Worm (Caenorhabditis elegans) whole organism, L1 larva: ENCODE results near the gene cyl-1.

Source experiments
- F16B12.6 ChIP-seq: fragments of 150-350 bp; optimal IDR thresholded peaks from 2 replicates; lab custom pipeline; 2014; ENCODE audit warnings: missing biosample characterization, missing genetic modification characterization
- blmp-1 ChIP-seq: fragments of 150-350 bp; optimal IDR thresholded peaks from 2 replicates; lab custom pipeline; 2014; ENCODE audit warnings: missing biosample characterization, missing genetic modification characterization
- ceh-88 ChIP-seq: fragments of 200-800 bp; sonication (Bioruptor generic); IDR thresholded peaks from 2 replicates; pipeline ENCODE4 v1.3.6; 2022; ENCODE audit warnings: missing genetic modification characterization, missing compliant biosample characterization
- ceh-90 ChIP-seq: sonication (generic microtip); optimal IDR thresholded peaks from 2 replicates; lab custom pipeline; 2016; ENCODE audit warnings: missing genetic modification characterization, missing compliant biosample characterization
- ces-1 ChIP-seq: fragments of 150-350 bp; optimal IDR thresholded peaks from 2 replicates; lab custom pipeline; 2014; ENCODE audit warnings: missing biosample characterization, missing genetic modification reagents, missing genetic modification characterization
- efl-1 ChIP-seq, 4 experiments: fragments of 150-350 bp; optimal IDR thresholded peaks in 3 of 4; peaks in 1 of 4; 1 replicate in 1 of 4; 2 replicates in 3 of 4; lab custom pipeline; 2014; ENCODE audit warnings: missing biosample characterization in 2 of 4, missing genetic modification characterization in 2 of 4, missing genetic modification reagents in 2 of 4
- elt-3 ChIP-seq, 6 experiments: fragments of 150-350 bp in 1 of 6; sonication (generic microtip); optimal IDR thresholded peaks; 2 replicates each; lab custom pipeline; 2017 to 2018; ENCODE audit warnings: missing biosample characterization in 6 of 6, missing genetic modification characterization in 6 of 6, inconsistent platforms in 1 of 6
- fkh-10 ChIP-seq: sonication (generic microtip); optimal IDR thresholded peaks from 2 replicates; lab custom pipeline; 2017; ENCODE audit warnings: missing biosample characterization, missing genetic modification reagents, missing genetic modification characterization
- fos-1 ChIP-seq: fragments of 150-350 bp; optimal IDR thresholded peaks from 2 replicates; lab custom pipeline; 2014; ENCODE audit warnings: missing biosample characterization, missing genetic modification characterization
- hlh-17 ChIP-seq: fragments of 200-800 bp; sonication (Bioruptor generic); optimal IDR thresholded peaks from 2 replicates; lab custom pipeline; 2018; ENCODE audit warnings: missing genetic modification characterization, mild to moderate bottlenecking, missing compliant biosample characterization, moderate library complexity, borderline replicate concordance
- hlh-4 ChIP-seq: sonication (generic microtip); optimal IDR thresholded peaks from 2 replicates; lab custom pipeline; 2016; ENCODE audit warnings: mild to moderate bottlenecking, missing genetic modification characterization, missing compliant biosample characterization
- lin-14 ChIP-seq: fragments of 200-800 bp; sonication (Bioruptor generic); optimal IDR thresholded peaks from 2 replicates; lab custom pipeline; 2018; ENCODE audit warnings: mild to moderate bottlenecking, missing genetic modification characterization, moderate library complexity, missing compliant biosample characterization
- lin-35 ChIP-seq, 2 experiments: fragments of 150-350 bp; optimal IDR thresholded peaks; 2 replicates each; lab custom pipeline; 2014; ENCODE audit warnings: missing biosample characterization in 2 of 2, missing genetic modification characterization in 2 of 2, missing genetic modification reagents in 2 of 2
- lin-39 ChIP-seq: fragments of 150-350 bp; optimal IDR thresholded peaks from 2 replicates; lab custom pipeline; 2014; ENCODE audit warnings: missing biosample characterization, missing genetic modification reagents, missing genetic modification characterization
- lir-3 ChIP-seq: sonication (generic microtip); optimal IDR thresholded peaks from 2 replicates; lab custom pipeline; 2016; ENCODE audit warnings: mild to moderate bottlenecking, missing genetic modification characterization, moderate library complexity, missing compliant biosample characterization; ENCODE audit not compliant: poor library complexity
- mab-9 ChIP-seq: fragments of 200-800 bp; sonication (Bioruptor generic); IDR thresholded peaks from 2 replicates; pipeline ENCODE4 v1.3.6; 2022; ENCODE audit warnings: missing genetic modification reagents, missing genetic modification characterization, missing compliant biosample characterization
- mdl-1 ChIP-seq, 2 experiments: fragments of 150-350 bp; optimal IDR thresholded peaks; 2 replicates each; lab custom pipeline; 2014 to 2017; ENCODE audit warnings: missing biosample characterization in 2 of 2, missing genetic modification characterization in 2 of 2, inconsistent platforms in 1 of 2
- mep-1 ChIP-seq: fragments of 150-350 bp; optimal IDR thresholded peaks from 2 replicates; lab custom pipeline; 2014; ENCODE audit warnings: missing biosample characterization, missing genetic modification characterization
- nhr-19 ChIP-seq: fragments of 200-800 bp; sonication (Bioruptor generic); conservative IDR thresholded peaks from 2 replicates; pipeline ENCODE4 v1.3.6; 2022; ENCODE audit warnings: missing genetic modification characterization, missing compliant biosample characterization
- nhr-20 ChIP-seq: sonication (generic microtip); optimal IDR thresholded peaks from 2 replicates; lab custom pipeline; 2016; ENCODE audit warnings: mild to moderate bottlenecking, missing genetic modification characterization, missing compliant biosample characterization
- nhr-237 ChIP-seq: fragments of 150-350 bp; optimal IDR thresholded peaks from 2 replicates; lab custom pipeline; 2014; ENCODE audit warnings: missing biosample characterization, missing genetic modification characterization
- nhr-47 ChIP-seq: sonication (generic microtip); optimal IDR thresholded peaks from 2 replicates; lab custom pipeline; 2016; ENCODE audit warnings: mild to moderate bottlenecking, missing genetic modification characterization, moderate library complexity, missing compliant biosample characterization
- nhr-84 ChIP-seq: sonication (generic microtip); optimal IDR thresholded peaks from 2 replicates; lab custom pipeline; 2017; ENCODE audit warnings: missing biosample characterization, missing genetic modification characterization
- nhr-85 ChIP-seq: sonication (generic microtip); peaks from one replicate; lab custom pipeline; 2016; ENCODE audit warnings: missing genetic modification characterization, inconsistent platforms, missing compliant biosample characterization
- nhr-90 ChIP-seq: sonication (generic microtip); optimal IDR thresholded peaks from 2 replicates; lab custom pipeline; 2016; ENCODE audit warnings: mild to moderate bottlenecking, missing genetic modification characterization, missing compliant biosample characterization; ENCODE audit not compliant: poor library complexity
- pax-3 ChIP-seq: fragments of 200-800 bp; sonication (Bioruptor generic); optimal IDR thresholded peaks from 2 replicates; lab custom pipeline; 2018; ENCODE audit warnings: mild to moderate bottlenecking, missing genetic modification characterization, moderate library complexity, missing compliant biosample characterization
- pqm-1 ChIP-seq: sonication (generic microtip); optimal IDR thresholded peaks from 3 replicates; lab custom pipeline; 2017; ENCODE audit warnings: missing biosample characterization, missing genetic modification characterization
- skn-1 ChIP-seq: fragments of 150-350 bp; optimal IDR thresholded peaks from 2 replicates; lab custom pipeline; 2014; ENCODE audit warnings: missing biosample characterization, missing genetic modification characterization
- snpc-4 ChIP-seq: fragments of 150-350 bp; optimal IDR thresholded peaks from 2 replicates; lab custom pipeline; 2014; ENCODE audit warnings: missing biosample characterization, missing genetic modification characterization
- tbx-2 ChIP-seq: sonication (generic microtip); optimal IDR thresholded peaks from 2 replicates; lab custom pipeline; 2016; ENCODE audit warnings: missing genetic modification characterization, missing compliant biosample characterization
- unc-130 ChIP-seq: fragments of 150-350 bp; optimal IDR thresholded peaks from 2 replicates; lab custom pipeline; 2017; ENCODE audit warnings: missing biosample characterization, missing genetic modification characterization, inconsistent platforms
- unc-62 ChIP-seq: fragments of 150-350 bp; optimal IDR thresholded peaks from 2 replicates; lab custom pipeline; 2014; ENCODE audit warnings: missing biosample characterization, missing genetic modification reagents, missing genetic modification characterization
- unc-86 ChIP-seq: sonication (generic microtip); optimal IDR thresholded peaks from 2 replicates; lab custom pipeline; 2016; ENCODE audit warnings: missing genetic modification characterization, missing compliant biosample characterization
- zag-1 ChIP-seq: fragments of 150-350 bp; optimal IDR thresholded peaks from 2 replicates; lab custom pipeline; 2014; ENCODE audit warnings: missing biosample characterization, missing genetic modification characterization
- ztf-4 ChIP-seq: fragments of 150-350 bp; optimal IDR thresholded peaks from 2 replicates; lab custom pipeline; 2014; ENCODE audit warnings: missing biosample characterization, missing genetic modification characterization

cyl-1 gene

DNA sequence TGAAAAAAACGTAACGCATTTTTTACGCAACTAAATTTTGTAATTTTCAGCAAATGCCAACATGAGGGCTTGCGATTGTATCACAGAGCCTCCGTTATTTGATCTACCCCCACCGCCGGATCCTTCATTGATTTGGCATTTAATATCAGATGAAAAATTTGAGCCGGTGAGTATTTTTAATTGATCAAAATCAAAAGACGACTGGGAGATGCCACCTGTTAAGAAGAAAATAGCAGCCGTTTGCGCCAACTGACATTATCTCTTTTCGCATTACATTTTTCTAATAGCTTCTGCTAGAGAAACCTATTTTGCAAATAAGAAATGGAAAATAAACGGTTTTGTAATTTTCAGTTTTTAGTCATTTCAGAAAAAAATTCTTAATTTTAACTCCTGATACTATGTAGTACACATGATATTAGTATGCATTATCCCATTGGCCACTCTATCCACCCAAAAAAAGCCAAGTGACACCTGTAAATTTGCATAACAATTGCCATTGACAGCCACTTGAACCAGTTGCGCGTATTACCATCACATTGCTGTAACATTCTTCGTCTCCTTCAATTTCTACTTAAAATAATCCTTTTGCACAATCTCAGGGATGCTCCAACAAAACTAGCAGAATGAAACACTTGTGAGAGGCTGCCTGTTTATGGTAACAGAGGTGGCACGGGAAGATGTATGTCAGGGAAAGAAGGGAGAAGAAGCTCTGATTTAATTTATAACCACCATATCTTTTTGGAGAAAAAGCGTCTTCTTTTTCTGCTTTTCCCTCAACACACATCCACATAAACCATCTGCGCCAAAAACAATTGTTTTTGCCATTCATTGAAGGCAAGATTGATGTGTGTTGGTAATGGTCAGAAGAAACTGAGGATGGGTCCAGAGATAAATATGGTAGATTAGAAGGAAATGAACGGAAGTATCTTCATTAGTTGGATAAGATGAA is 34.9 kb downstream of the cyl-1 start, which contains the start of gene F58H1.5:
TSS of gene F58H1.5 (plus strand) at position 51 of the 949 bp plus-strand sequence.
- TF ChIP-seq ceh-88 = no peak
- TF ChIP-seq lin-14 (GFP tag; lab: Kevin White, UChicago) = peak; percentile 33
- TF ChIP-seq efl-1 (optimal IDR thresholded peaks at IDR 0.05; lab: Kevin White, UChicago) = no peak
- peak in 1 of 2 experiments; percentile 82 for TF ChIP-seq efl-1 (GFP tag; optimal IDR thresholded peaks at IDR 0.05 in 1 of 2; lab: Kevin White, UChicago)
- TF ChIP-seq, all 84 proteins: peak for 2

DNA sequence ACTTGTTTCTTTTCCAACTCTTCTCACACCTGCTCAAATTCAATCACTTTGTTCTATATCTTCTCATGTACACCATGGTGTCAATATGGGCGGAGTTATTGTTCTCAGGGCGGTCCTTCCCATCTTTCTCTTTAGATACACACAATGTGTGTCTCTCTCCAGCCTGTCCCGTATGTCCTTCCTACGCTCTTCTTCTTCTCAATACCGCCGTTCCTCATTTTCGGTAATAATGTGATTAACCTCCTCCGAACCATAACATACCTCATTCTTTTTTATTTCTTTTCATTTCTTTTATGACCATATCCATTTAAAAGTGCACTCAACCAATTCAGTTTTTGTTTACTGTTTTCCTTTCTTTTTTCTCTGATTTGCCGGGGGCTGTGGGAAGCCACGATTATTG is 37.9 kb downstream of the cyl-1 start:
- no peak for TF ChIP-seq mdl-1 (tag; optimal IDR thresholded peaks at IDR 0.05; lab: Kevin White, UChicago)
- TF ChIP-seq ceh-90 (tag; lab: Kevin White, UChicago) = no peak

DNA sequence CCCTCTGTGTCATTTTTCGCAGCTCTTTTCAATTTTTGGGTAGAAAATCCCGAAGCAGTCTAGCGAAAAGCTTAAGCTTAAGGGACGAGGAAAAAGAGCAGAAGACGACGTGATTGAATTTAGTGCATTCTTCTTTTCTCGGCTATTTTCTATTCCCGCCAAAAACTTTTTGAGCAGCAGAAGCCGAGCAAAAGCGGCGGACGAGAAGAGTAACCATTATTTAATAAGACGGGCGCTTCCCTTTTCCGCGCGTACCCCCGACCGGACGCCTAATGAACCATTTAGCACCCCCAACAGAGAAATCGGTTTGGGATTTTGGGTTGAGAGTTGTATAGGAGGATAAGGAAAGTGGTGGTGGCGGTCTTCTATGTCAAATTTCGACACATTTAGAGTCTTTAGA is 39.9 kb downstream of the cyl-1 start:
- TF ChIP-seq pqm-1 (tag; lab: Kevin White, UChicago) (no peak), fkh-10 (GFP tag; lab: Kevin White, UChicago) (peak; percentile 58), lin-14 (GFP tag; lab: Kevin White, UChicago) (peak; percentile 79), ces-1 (GFP tag; lab: Kevin White, UChicago) (peak; percentile 77), snpc-4 (no peak)

DNA sequence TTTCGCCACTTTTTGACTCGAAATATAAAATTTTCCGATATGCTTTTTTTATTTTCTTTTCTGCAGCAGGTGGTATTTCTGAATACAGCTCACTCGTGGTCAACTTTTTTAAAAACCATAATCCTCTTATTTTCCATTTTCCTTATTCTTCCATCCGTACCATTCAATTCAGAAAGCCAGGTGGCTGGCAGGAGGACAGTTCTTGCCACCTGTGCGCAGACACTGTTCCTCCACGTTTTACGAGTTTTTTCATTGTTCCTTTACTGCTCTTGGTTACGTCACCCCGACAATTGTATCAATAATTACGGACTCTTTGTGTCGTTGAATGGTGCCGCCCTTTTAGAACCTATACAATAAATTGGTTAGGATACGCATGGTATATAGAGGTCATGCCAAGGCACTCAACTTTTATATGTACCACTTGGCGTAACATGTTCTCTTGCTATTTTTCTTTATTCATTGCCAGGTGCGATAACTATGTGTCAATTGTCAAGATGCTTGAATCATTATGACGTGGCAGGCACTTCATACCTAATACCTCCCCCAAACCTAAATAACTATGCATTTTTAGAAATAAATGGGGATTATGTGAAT is 40.6 kb downstream of the cyl-1 start:
- TF ChIP-seq nhr-237 (tag; lab: Kevin White, UChicago) (no peak), nhr-85 (tag; lab: Kevin White, UChicago) (peak; percentile 25)

DNA sequence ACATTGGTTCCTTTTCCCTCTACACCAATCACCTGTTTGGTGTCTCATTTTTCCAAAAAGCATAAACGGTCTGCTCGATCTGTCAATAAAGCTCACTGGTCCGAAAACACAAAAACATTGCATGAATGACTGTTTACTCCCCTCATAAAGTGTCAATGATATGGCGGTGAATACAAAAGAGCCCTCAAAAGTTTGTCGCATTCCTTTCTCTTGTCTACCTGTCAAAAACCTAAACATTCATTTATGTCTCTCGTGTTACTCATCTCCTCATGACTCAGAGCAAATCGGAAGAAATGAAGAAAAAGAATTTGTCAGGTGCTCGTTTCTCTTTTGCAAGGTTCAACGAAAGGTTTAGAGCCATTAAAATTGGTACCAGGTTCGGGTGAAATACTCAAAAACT is 42.3 kb downstream of the cyl-1 start:
- TF ChIP-seq lin-35 (GFP tag; optimal IDR thresholded peaks at IDR 0.05; lab: Kevin White, UChicago) (no peak), nhr-90 (tag; lab: Kevin White, UChicago) (no peak), hlh-4 (tag; lab: Kevin White, UChicago) (no peak), nhr-19 (no peak), F16B12.6 (tag; lab: Kevin White, UChicago) (no peak), mdl-1 (tag; optimal IDR thresholded peaks at IDR 0.05; lab: Kevin White, UChicago) (no peak), nhr-84 (tag; lab: Kevin White, UChicago) (no peak), tbx-2 (no peak), fos-1 (no peak), zag-1 (tag; lab: Kevin White, UChicago) (no peak), unc-62 (GFP tag; lab: Kevin White, UChicago) (no peak), elt-3 (tag; optimal IDR thresholded peaks at IDR 0.05; lab: Kevin White, UChicago) (no peak), ceh-90 (tag; lab: Kevin White, UChicago) (no peak), ztf-4 (no peak), pax-3 (no peak)

DNA sequence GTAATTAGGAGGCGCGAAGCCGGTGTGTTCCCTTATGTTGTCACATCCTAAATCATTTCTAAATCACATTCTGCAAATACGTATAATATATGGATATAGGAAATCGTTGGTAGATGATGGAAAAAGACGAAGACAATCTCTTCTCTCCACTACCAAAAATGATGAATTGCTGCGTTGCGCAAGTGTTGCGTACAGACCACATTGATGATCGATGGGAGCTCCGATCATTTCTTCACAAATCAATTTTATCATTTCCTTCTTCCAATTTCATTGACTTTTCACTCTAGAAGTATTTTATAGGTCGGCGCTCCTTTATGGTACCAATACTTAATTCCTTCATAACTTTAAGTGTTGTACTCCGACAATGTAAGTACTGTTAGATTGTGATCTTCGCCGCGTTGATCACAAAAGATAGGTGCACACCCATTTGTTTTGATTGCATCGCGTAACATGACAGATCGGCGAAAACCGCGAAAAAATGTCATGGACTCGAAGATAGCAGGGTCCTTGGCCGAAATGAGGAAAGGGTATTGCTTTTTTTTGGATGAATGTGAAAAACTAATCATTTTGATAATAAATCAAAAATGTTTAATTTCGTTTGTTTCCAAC is 43.9 kb downstream of the cyl-1 start:
- TF ChIP-seq blmp-1 (tag; lab: Kevin White, UChicago) = peak; percentile 41
- TF ChIP-seq unc-86 (tag; lab: Kevin White, UChicago) = no peak
- TF ChIP-seq nhr-85 (tag; lab: Kevin White, UChicago) = peak; percentile 39

DNA sequence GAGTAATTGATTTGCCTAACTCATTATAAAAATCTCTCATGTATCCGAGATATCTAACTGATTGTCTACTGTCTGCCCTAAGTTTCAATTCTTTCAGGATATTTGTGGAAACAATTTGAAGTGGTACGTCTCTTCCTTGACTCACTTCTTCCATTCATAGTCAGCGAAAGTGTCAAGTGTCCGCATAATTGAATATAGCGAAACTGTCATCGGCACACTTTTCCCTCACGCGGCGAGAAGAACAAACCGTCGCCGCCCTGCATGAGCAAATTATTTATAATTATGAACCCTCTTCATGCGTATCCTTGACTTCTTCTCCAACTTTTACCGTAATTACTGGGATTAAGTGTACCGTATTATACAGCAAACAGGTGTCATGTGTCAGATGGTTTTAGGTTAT is 44.9 kb downstream of the cyl-1 start:
- TF ChIP-seq nhr-47 (tag; lab: Kevin White, UChicago) (no peak), hlh-17 (GFP tag; lab: Kevin White, UChicago) (no peak), unc-130 (tag; lab: Kevin White, UChicago) (no peak), ztf-4 (no peak), fos-1 (no peak), lin-39 (tag; lab: Kevin White, UChicago) (no peak), skn-1 (tag; lab: Kevin White, UChicago) (no peak), lin-14 (GFP tag; lab: Kevin White, UChicago) (no peak), lir-3 (no peak), nhr-85 (tag; lab: Kevin White, UChicago) (peak; percentile 59), mep-1 (tag; lab: Kevin White, UChicago) (no peak), nhr-20 (tag; lab: Kevin White, UChicago) (no peak), mab-9 (GFP tag; lab: Robert Waterston, UW) (no peak), blmp-1 (tag; lab: Kevin White, UChicago) (peak; percentile 54), mdl-1 (tag; optimal IDR thresholded peaks at IDR 0.05; lab: Kevin White, UChicago) (no peak)
